Worm (Caenorhabditis elegans) whole organism, L1 larva: ENCODE data around the gene T10C6.16.

Experiments
- C04F5.9 ChIP-seq: sonication (generic microtip); optimal IDR thresholded peaks from 2 replicates; lab custom pipeline; 2016; ENCODE audit warnings: missing genetic modification characterization, missing compliant biosample characterization
- C34B4.2 ChIP-seq: sonication (generic microtip); optimal IDR thresholded peaks from 2 replicates; lab custom pipeline; 2017; ENCODE audit warnings: mild to moderate bottlenecking, missing genetic modification characterization, missing compliant biosample characterization
- F16B12.6 ChIP-seq: fragments of 150-350 bp; optimal IDR thresholded peaks from 2 replicates; lab custom pipeline; 2014; ENCODE audit warnings: missing biosample characterization, missing genetic modification characterization
- ces-1 ChIP-seq: fragments of 150-350 bp; optimal IDR thresholded peaks from 2 replicates; lab custom pipeline; 2014; ENCODE audit warnings: missing biosample characterization, missing genetic modification reagents, missing genetic modification characterization
- elt-2 ChIP-seq: sonication (generic microtip); optimal IDR thresholded peaks from 2 replicates; lab custom pipeline; 2016; ENCODE audit warnings: missing genetic modification characterization, mild to moderate bottlenecking, inconsistent platforms, missing compliant biosample characterization, missing genetic modification reagents
- elt-3 ChIP-seq, 6 experiments: fragments of 150-350 bp in 1 of 6; sonication (generic microtip); optimal IDR thresholded peaks; 2 replicates each; lab custom pipeline; 2017 to 2018; ENCODE audit warnings: missing biosample characterization in 6 of 6, missing genetic modification characterization in 6 of 6, inconsistent platforms in 1 of 6
- fkh-8 ChIP-seq: sonication (generic microtip); optimal IDR thresholded peaks from 2 replicates; lab custom pipeline; 2016; ENCODE audit warnings: mild to moderate bottlenecking, missing genetic modification characterization, missing compliant biosample characterization
- fos-1 ChIP-seq: fragments of 150-350 bp; optimal IDR thresholded peaks from 2 replicates; lab custom pipeline; 2014; ENCODE audit warnings: missing biosample characterization, missing genetic modification characterization
- irx-1 ChIP-seq: sonication (generic microtip); optimal IDR thresholded peaks from 2 replicates; lab custom pipeline; 2016; ENCODE audit warnings: missing genetic modification characterization, missing compliant biosample characterization
- isw-1 ChIP-seq: fragments of 200-800 bp; sonication (Bioruptor generic); IDR thresholded peaks from 2 replicates; pipeline ENCODE4 v1.3.6; 2022; ENCODE audit warnings: missing genetic modification characterization, missing compliant biosample characterization
- lin-35 ChIP-seq, 2 experiments: fragments of 150-350 bp; optimal IDR thresholded peaks; 2 replicates each; lab custom pipeline; 2014; ENCODE audit warnings: missing biosample characterization in 2 of 2, missing genetic modification characterization in 2 of 2, missing genetic modification reagents in 2 of 2
- lin-39 ChIP-seq: fragments of 150-350 bp; optimal IDR thresholded peaks from 2 replicates; lab custom pipeline; 2014; ENCODE audit warnings: missing biosample characterization, missing genetic modification reagents, missing genetic modification characterization
- mab-9 ChIP-seq: fragments of 200-800 bp; sonication (Bioruptor generic); IDR thresholded peaks from 2 replicates; pipeline ENCODE4 v1.3.6; 2022; ENCODE audit warnings: missing genetic modification reagents, missing genetic modification characterization, missing compliant biosample characterization
- nhr-12 ChIP-seq: sonication (generic microtip); optimal IDR thresholded peaks from 2 replicates; lab custom pipeline; 2017; ENCODE audit warnings: missing biosample characterization, missing genetic modification characterization
- nhr-19 ChIP-seq: fragments of 200-800 bp; sonication (Bioruptor generic); conservative IDR thresholded peaks from 2 replicates; pipeline ENCODE4 v1.3.6; 2022; ENCODE audit warnings: missing genetic modification characterization, missing compliant biosample characterization
- nhr-77 ChIP-seq: fragments of 150-350 bp; optimal IDR thresholded peaks from 2 replicates; lab custom pipeline; 2014; ENCODE audit warnings: missing biosample characterization, missing genetic modification characterization
- pqm-1 ChIP-seq: sonication (generic microtip); optimal IDR thresholded peaks from 3 replicates; lab custom pipeline; 2017; ENCODE audit warnings: missing biosample characterization, missing genetic modification characterization
- snpc-4 ChIP-seq: fragments of 150-350 bp; optimal IDR thresholded peaks from 2 replicates; lab custom pipeline; 2014; ENCODE audit warnings: missing biosample characterization, missing genetic modification characterization
- swsn-7 ChIP-seq: sonication (generic microtip); optimal IDR thresholded peaks from 2 replicates; lab custom pipeline; 2016; ENCODE audit warnings: missing genetic modification characterization, missing compliant biosample characterization
- unc-130 ChIP-seq: fragments of 150-350 bp; optimal IDR thresholded peaks from 2 replicates; lab custom pipeline; 2017; ENCODE audit warnings: missing biosample characterization, missing genetic modification characterization, inconsistent platforms
- unc-30 ChIP-seq: sonication (generic microtip); optimal IDR thresholded peaks from 2 replicates; lab custom pipeline; 2017; ENCODE audit warnings: missing biosample characterization, missing genetic modification characterization
- zag-1 ChIP-seq: fragments of 150-350 bp; optimal IDR thresholded peaks from 2 replicates; lab custom pipeline; 2014; ENCODE audit warnings: missing biosample characterization, missing genetic modification characterization
- zip-4 ChIP-seq: fragments of 200-800 bp; sonication (Bioruptor generic); optimal IDR thresholded peaks from 2 replicates; lab custom pipeline; 2018; ENCODE audit warnings: mild to moderate bottlenecking, missing genetic modification characterization, moderate library complexity, missing compliant biosample characterization

Gene T10C6.16

DNA sequence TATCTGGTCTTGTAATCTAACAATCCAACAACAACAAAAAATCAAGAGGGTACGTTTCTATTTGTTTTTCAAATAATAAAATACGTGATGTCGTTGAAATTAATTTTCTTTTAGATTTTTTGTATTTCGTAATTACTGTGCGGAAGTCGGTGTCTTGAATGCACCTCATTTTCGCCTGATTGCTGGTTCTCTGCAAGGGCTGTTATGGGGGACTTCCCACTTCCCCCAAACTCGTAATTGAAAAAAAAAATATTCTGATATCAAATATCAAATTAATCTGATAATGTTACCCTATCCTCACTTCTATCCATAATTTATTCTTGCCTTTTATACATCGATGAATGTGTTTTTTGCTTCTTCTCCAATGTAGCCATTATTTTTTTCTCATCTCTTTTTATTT is 44.7 kb downstream of the T10C6.16 start, which contains the start of gene F36G9.15:
F36G9.15 (minus strand) TSS at position 101 of the 400 bp plus-strand sequence.
- no peak for TF ChIP-seq unc-130 (tag; lab: Kevin White, UChicago)
- TF ChIP-seq isw-1 = no peak
- TF ChIP-seq nhr-19 = no peak
- no peak for TF ChIP-seq unc-30 (tag; lab: Kevin White, UChicago)
- TF ChIP-seq F16B12.6 (tag; lab: Kevin White, UChicago) = no peak
- no peak for TF ChIP-seq nhr-77 (tag; lab: Kevin White, UChicago)
- TF ChIP-seq swsn-7 (tag; lab: Kevin White, UChicago) = no peak
- TF ChIP-seq C04F5.9 (tag; lab: Kevin White, UChicago) = no peak
- no peak for TF ChIP-seq zip-4 (GFP tag; lab: Kevin White, UChicago)
- no peak for TF ChIP-seq fkh-8 (tag; lab: Kevin White, UChicago)
- no peak for TF ChIP-seq ces-1 (GFP tag; lab: Kevin White, UChicago)
- no peak for TF ChIP-seq elt-3 (tag; optimal IDR thresholded peaks at IDR 0.05; lab: Kevin White, UChicago)
- TF ChIP-seq nhr-12 (tag; lab: Kevin White, UChicago) = no peak
- TF ChIP-seq zag-1 = no peak

DNA sequence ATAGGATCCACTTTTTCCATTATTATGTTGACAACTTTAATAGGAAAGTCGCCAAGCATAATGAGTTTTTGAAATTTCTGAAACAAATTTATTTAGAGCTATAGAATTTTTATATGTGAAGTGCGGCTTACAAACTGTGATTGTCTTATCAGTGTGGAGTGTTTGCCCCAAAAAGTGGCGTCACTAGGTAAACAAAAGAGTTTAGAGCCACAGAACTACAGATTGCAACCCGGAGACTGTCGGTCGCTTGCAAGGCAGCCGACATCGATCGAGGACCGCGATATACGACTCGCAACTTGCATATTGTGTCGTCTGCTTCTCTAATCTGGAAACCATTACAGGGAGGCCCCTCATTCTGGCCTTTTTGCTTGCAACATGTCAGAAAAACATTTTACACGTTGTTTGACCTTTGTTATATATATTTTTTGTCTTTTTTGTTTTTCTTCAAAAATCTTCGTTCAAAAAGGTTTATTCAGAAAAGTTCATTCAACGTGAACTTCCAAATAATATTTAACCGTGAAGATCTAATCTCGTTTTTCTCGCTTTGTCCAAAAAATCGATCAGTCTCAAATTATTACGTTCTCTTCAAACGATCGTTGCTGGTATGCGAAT is 50.0 kb downstream of the T10C6.16 start, which contains the start of the genes fbxa-99 and F36G9.13:
fbxa-99 (minus strand) TSS at position 122 of the 612 bp plus-strand sequence.
F36G9.13 (plus strand) TSS at position 562 of the 612 bp plus-strand sequence.
- TF ChIP-seq unc-30 (tag; lab: Kevin White, UChicago) = no peak
- TF ChIP-seq elt-2 (tag; lab: Kevin White, UChicago) = peak; percentile 72
- TF ChIP-seq lin-35 (GFP tag; optimal IDR thresholded peaks at IDR 0.05; lab: Kevin White, UChicago) = peak in 1 of 2 experiments; percentile 12
- TF ChIP-seq pqm-1 (tag; lab: Kevin White, UChicago) = no peak
- peak; percentile 67 for TF ChIP-seq snpc-4
- no peak for TF ChIP-seq lin-39
- no peak for TF ChIP-seq irx-1 (tag; lab: Kevin White, UChicago)
- no peak for TF ChIP-seq C34B4.2 (tag; lab: Kevin White, UChicago)
- no peak for TF ChIP-seq fos-1 (tag; lab: Kevin White, UChicago)
- no peak for TF ChIP-seq mab-9 (GFP tag; lab: Robert Waterston, UW)
- no peak for TF ChIP-seq unc-130 (tag; lab: Kevin White, UChicago)
